Worm (Caenorhabditis elegans): ENCODE data around the gene K11D12.13.

K11D12.13 gene

DNA sequence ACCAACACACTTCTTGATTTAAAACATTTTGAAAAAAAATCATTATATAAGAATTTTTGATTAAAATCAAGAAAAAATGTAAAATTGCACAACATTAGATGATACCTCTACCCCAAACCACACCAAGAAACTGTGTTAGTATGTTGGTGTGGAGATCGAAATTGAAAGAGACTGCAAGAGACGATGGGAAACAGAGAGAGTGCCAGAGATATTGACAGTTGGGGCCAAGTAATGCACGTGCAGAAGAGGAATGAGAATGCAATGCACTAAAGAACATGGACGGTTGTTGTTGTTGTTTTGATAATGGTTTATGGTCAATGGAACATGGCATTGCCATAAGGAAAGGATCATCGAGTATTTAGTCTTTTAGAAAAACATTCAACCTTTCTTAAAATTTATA lies 1.0 kb upstream of the K11D12.13 start (continued):
- no peak for TF ChIP-seq lim-7 (GFP tag; IDR thresholded peaks at IDR 0.05)
- no peak for TF ChIP-seq tag-97 (GFP tag; IDR thresholded peaks at IDR 0.05)
- no peak for TF ChIP-seq ces-1 (GFP tag; optimal IDR thresholded peaks at IDR 0.05)
- no peak for TF ChIP-seq zip-11 (GFP tag; IDR thresholded peaks at IDR 0.05)
- 0 out of 2 replicates have a peak, but pooled peaks have one; percentile 9 for TF ChIP-seq lin-1 (GFP tag; IDR thresholded peaks at IDR 0.05)
- no peak for TF ChIP-seq unc-130 (GFP tag; optimal IDR thresholded peaks at IDR 0.05)
- no peak for TF ChIP-seq daf-8 (GFP tag; IDR thresholded peaks at IDR 0.05)
- no peak for TF ChIP-seq lir-3 (tag; optimal IDR thresholded peaks at IDR 0.05)
- TF ChIP-seq nhr-48 (tag; optimal IDR thresholded peaks at IDR 0.05) = peak; percentile 14
- TF ChIP-seq jun-1 (tag; optimal IDR thresholded peaks at IDR 0.05) = no peak
- TF ChIP-seq mep-1 (tag; optimal IDR thresholded peaks at IDR 0.05) = no peak
- peak; percentile 78 to 86 for TF ChIP-seq mdl-1 (tag; optimal IDR thresholded peaks at IDR 0.05)

DNA sequence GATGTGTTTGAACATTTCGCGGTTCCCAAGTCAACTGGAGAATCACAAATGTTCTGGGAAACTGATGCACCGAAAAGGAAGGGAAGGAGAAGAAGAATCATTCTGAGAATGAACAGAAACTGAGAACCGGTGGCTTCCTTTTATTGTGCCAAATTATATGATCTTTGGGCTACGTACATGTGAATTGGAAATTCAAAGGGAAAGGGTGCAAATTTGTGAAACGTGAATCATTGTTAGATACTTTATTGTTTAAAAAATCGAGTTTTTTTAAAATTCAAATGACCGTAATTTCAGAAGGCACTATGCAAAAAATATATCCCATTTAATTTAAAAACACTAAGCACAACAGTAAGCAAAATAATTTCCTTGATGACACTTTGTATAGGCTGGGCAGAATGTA lies 1.9 kb downstream of the K11D12.13 start, which contains the start of gene K11D12.6:
Gene K11D12.6, minus strand, starts transcription at position 101 of the 400 bp plus-strand sequence.
- TF ChIP-seq F26F4.8 (GFP tag; conservative IDR thresholded peaks at IDR 0.05) (no peak), madf-5 (GFP tag; IDR thresholded peaks at IDR 0.05) (no peak), egl-27 (tag; optimal IDR thresholded peaks at IDR 0.05) (no peak), mdl-1 (tag; optimal IDR thresholded peaks at IDR 0.05) (no peak), ceh-82 (tag; optimal IDR thresholded peaks at IDR 0.05) (no peak), ces-1 (GFP tag; optimal IDR thresholded peaks at IDR 0.05) (no peak), snpc-4 (tag; optimal IDR thresholded peaks at IDR 0.05) (no peak), unc-62 (GFP tag; optimal IDR thresholded peaks at IDR 0.05 in 1 of 2) (no peak), unc-62 (tag; optimal IDR thresholded peaks at IDR 0.05) (no peak), zfp-3 (GFP tag; conservative IDR thresholded peaks at IDR 0.05) (no peak), saeg-2 (GFP tag; IDR thresholded peaks at IDR 0.05) (no peak), dve-1 (tag; optimal IDR thresholded peaks at IDR 0.05; ENCODE audit: insufficient read depth) (no peak), hlh-11 (tag; optimal IDR thresholded peaks at IDR 0.05) (no peak), cey-2 (tag; optimal IDR thresholded peaks at IDR 0.05; ENCODE audit: borderline replicate concordance, insufficient read depth) (no peak)

DNA sequence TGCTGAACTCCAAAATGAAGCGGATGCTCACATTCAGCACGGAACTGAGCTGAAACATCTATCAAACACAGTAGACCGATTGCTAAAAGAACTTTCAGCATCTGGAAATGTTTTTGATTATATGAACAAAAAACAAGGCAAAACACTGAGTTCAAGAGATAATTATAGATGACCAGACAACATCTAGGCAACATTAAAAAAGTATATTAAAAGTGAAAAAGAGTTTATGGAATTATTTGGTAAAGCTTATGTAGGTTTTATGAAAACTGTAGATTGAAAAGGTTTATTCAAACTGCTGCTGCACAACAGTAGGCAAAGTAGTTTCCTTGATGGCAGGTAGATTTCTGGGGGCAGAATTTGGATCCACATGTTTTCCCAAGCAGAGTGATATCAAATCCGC lies 3.2 kb downstream of the K11D12.13 start, which contains the start of gene K11D12.7:
Gene K11D12.7, minus strand, starts transcription at position 101 of the 400 bp plus-strand sequence.
- no peak for TF ChIP-seq F49E8.2 (tag; optimal IDR thresholded peaks at IDR 0.05; ENCODE audit: borderline replicate concordance)
- TF ChIP-seq attf-4 (tag; optimal IDR thresholded peaks at IDR 0.05) = no peak
- TF ChIP-seq tra-1 (GFP tag; IDR thresholded peaks at IDR 0.05) = no peak
- no peak for TF ChIP-seq ces-1 (GFP tag; optimal IDR thresholded peaks at IDR 0.05)
- TF ChIP-seq rbr-2 (tag; optimal IDR thresholded peaks at IDR 0.05) = no peak
- TF ChIP-seq saeg-2 (GFP tag; IDR thresholded peaks at IDR 0.05) = no peak
- no peak for TF ChIP-seq dmd-6 (GFP tag; IDR thresholded peaks at IDR 0.05)
- no peak for TF ChIP-seq madf-9 (GFP tag; conservative IDR thresholded peaks at IDR 0.05)
- TF ChIP-seq ceh-20 (GFP tag; IDR thresholded peaks at IDR 0.05) = no peak
- TF ChIP-seq madf-5 (GFP tag; IDR thresholded peaks at IDR 0.05) = no peak

DNA sequence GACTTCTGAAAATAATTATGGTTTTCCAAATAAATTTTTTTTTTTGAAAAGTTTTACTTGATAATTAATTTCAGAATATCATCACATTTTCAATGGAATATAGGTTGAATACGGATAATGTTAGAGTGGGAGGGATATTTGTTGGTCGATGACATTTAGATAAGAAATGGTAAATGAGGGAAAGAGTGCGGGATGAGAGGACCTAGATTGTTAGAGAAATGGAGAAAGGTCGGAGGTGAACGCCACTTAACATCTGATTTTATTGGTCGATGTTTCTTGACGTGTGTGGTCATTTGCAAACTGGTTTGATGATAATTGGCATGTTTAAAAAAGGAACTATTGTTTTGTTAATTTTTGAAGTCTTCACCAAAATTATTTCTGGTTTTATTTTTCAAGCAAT lies 5.2 kb downstream of the K11D12.13 start:
- TF ChIP-seq duxl-1 (tag; optimal IDR thresholded peaks at IDR 0.05; ENCODE audit: poor library complexity) = no peak
- no peak for TF ChIP-seq daf-16 (GFP tag; optimal IDR thresholded peaks at IDR 0.05)
- TF ChIP-seq daf-16 (tag; optimal IDR thresholded peaks at IDR 0.05) = no peak
- peak in 1 of 2 experiments; percentile 81 for TF ChIP-seq unc-62 (GFP tag; optimal IDR thresholded peaks at IDR 0.05 in 1 of 2)
- no peak for TF ChIP-seq unc-62 (tag; optimal IDR thresholded peaks at IDR 0.05)

DNA sequence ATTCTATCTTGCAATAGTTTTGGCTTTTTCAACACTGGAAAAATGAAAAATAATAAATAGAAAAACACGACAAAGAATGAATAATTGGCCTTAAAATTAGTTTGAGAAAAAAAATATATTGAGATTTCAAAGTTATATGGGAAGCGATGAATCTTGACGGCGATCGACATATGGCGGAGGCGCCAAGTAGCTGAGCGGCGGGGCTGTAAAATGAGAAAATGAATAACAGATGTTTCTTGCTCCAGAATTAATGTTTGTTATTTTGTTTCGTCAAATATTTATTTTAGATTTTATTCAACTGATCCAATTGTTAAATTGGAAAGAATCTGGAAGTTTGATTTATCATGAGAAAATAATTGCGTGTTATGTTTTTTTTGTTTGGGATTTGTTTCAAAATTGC lies 6.4 kb downstream of the K11D12.13 start, which contains the start of gene K11D12.11:
Gene K11D12.11, minus strand, starts transcription at position 42 of the 400 bp plus-strand sequence.
- TF ChIP-seq tra-1 (GFP tag; IDR thresholded peaks at IDR 0.05) (no peak), ceh-82 (tag; optimal IDR thresholded peaks at IDR 0.05) (no peak), jun-1 (tag; optimal IDR thresholded peaks at IDR 0.05) (no peak), zag-1 (tag; optimal IDR thresholded peaks at IDR 0.05) (no peak), nhr-102 (tag; optimal IDR thresholded peaks at IDR 0.05) (no peak), nhr-42 (GFP tag; IDR thresholded peaks at IDR 0.05) (no peak), madf-9 (GFP tag; conservative IDR thresholded peaks at IDR 0.05) (no peak), zfp-3 (GFP tag; conservative IDR thresholded peaks at IDR 0.05) (no peak), lsy-2 (tag; optimal IDR thresholded peaks at IDR 0.05) (no peak), Y48G9A.11 (GFP tag; IDR thresholded peaks at IDR 0.05) (no peak), cey-2 (tag; optimal IDR thresholded peaks at IDR 0.05; ENCODE audit: borderline replicate concordance, insufficient read depth) (no peak), nhr-28 (tag; optimal IDR thresholded peaks at IDR 0.05) (no peak), F10B5.3 (tag; optimal IDR thresholded peaks at IDR 0.05) (no peak), ces-1 (GFP tag; optimal IDR thresholded peaks at IDR 0.05) (no peak)
